Fruit fly (Drosophila melanogaster) whole organism, embryonic: ENCODE measurements around the gene CG14883.
A peak's percentile ranks its signal among the peaks of the same experiment; 100 is the strongest.

Source experiments
- Antp ChIP-seq: fragments of 200-800 bp; sonication (Bioruptor generic); optimal IDR thresholded peaks from 3 replicates; lab custom pipeline; 2016; ENCODE audit warnings: missing biosample characterization, missing genetic modification characterization
- Atf3 ChIP-seq: fragments of 200-800 bp; sonication (Bioruptor generic); optimal IDR thresholded peaks from 3 replicates; lab custom pipeline; 2016; ENCODE audit warnings: missing biosample characterization, missing genetic modification characterization
- Bgb ChIP-seq: fragments of 200-800 bp; sonication (Bioruptor generic); IDR thresholded peaks from 2 replicates; pipeline ENCODE4 v1.3.6; 2022; ENCODE audit warnings: missing biosample characterization, missing genetic modification characterization; ENCODE audit not compliant: partially characterized antibody
- Blimp-1 ChIP-seq: fragments of 200-800 bp; sonication (Bioruptor generic); optimal IDR thresholded peaks from 3 replicates; lab custom pipeline; 2018; ENCODE audit warnings: missing biosample characterization, missing genetic modification characterization, mild to moderate bottlenecking, moderate library complexity, missing genetic modification reagents
- C15 ChIP-seq: fragments of 200-800 bp; sonication (Bioruptor generic); IDR thresholded peaks from 3 replicates; pipeline ENCODE4 v1.3.6; 2022; ENCODE audit warnings: missing biosample characterization, missing genetic modification characterization
- CG10267 ChIP-seq: fragments of 200-800 bp; sonication (Bioruptor generic); optimal IDR thresholded peaks from 2 replicates; lab custom pipeline; 2018; ENCODE audit warnings: missing biosample characterization, mild to moderate bottlenecking, missing genetic modification characterization, moderate library complexity
- CG10274 ChIP-seq: fragments of 200-800 bp; sonication (Bioruptor generic); optimal IDR thresholded peaks from 3 replicates; lab custom pipeline; 2017; ENCODE audit warnings: missing biosample characterization, mild to moderate bottlenecking, missing genetic modification characterization
- CG12769 ChIP-seq: fragments of 200-800 bp; sonication (Bioruptor generic); optimal IDR thresholded peaks from 2 replicates; lab custom pipeline; 2019; ENCODE audit warnings: missing biosample characterization, mild to moderate bottlenecking, missing genetic modification characterization, moderate library complexity
- CG13296 ChIP-seq: fragments of 200-800 bp; sonication (Bioruptor generic); optimal IDR thresholded peaks from 3 replicates; lab custom pipeline; 2018; ENCODE audit warnings: missing biosample characterization, mild to moderate bottlenecking, missing genetic modification characterization
- CG14667 ChIP-seq: fragments of 200-800 bp; sonication (Bioruptor generic); IDR thresholded peaks from 2 replicates; pipeline ENCODE4 v1.3.6; 2022; ENCODE audit warnings: missing biosample characterization, missing genetic modification characterization
- CG15073 ChIP-seq: fragments of 200-800 bp; sonication (Bioruptor generic); optimal IDR thresholded peaks from 2 replicates; lab custom pipeline; 2016; ENCODE audit warnings: missing biosample characterization, missing genetic modification characterization
- CG1602 ChIP-seq: fragments of 200-800 bp; sonication (Bioruptor generic); optimal IDR thresholded peaks from 3 replicates; lab custom pipeline; 2016; ENCODE audit warnings: missing biosample characterization, missing genetic modification characterization
- CG1647 ChIP-seq: fragments of 200-800 bp; sonication (Bioruptor generic); optimal IDR thresholded peaks from 3 replicates; lab custom pipeline; 2016; ENCODE audit warnings: missing biosample characterization, missing genetic modification characterization
- CG17361 ChIP-seq: fragments of 200-800 bp; sonication (Bioruptor generic); IDR thresholded peaks from 3 replicates; pipeline ENCODE4 v1.3.6; 2022; ENCODE audit warnings: missing biosample characterization, missing genetic modification characterization
- CG17829 ChIP-seq: fragments of 200-800 bp; optimal IDR thresholded peaks from 2 replicates; lab custom pipeline; 2019; ENCODE audit warnings: missing biosample characterization, mild to moderate bottlenecking, missing genetic modification characterization, moderate library complexity
- CG2889 ChIP-seq: fragments of 200-800 bp; sonication (Bioruptor generic); IDR thresholded peaks from 3 replicates; pipeline ENCODE4 v1.3.6; 2022; ENCODE audit warnings: missing biosample characterization, missing genetic modification characterization
- CG3065 ChIP-seq: fragments of 200-800 bp; sonication (Bioruptor generic); optimal IDR thresholded peaks from 2 replicates; lab custom pipeline; 2016; ENCODE audit warnings: missing biosample characterization, missing genetic modification characterization
- CG32767 ChIP-seq: fragments of 200-800 bp; sonication (Bioruptor generic); IDR thresholded peaks from 2 replicates; pipeline ENCODE4 v1.3.6; 2022; ENCODE audit warnings: missing biosample characterization, missing genetic modification characterization
- CG3281 ChIP-seq: fragments of 200-800 bp; sonication (Bioruptor generic); optimal IDR thresholded peaks from 3 replicates; lab custom pipeline; 2017; ENCODE audit warnings: missing biosample characterization, mild to moderate bottlenecking, missing genetic modification characterization
- CG34376 ChIP-seq: fragments of 200-800 bp; sonication (Bioruptor generic); optimal IDR thresholded peaks from 2 replicates; lab custom pipeline; 2018; ENCODE audit warnings: missing biosample characterization, mild to moderate bottlenecking, missing genetic modification characterization
- CG3995 ChIP-seq: fragments of 200-800 bp; sonication (Bioruptor generic); optimal IDR thresholded peaks from 3 replicates; lab custom pipeline; 2016; ENCODE audit warnings: missing biosample characterization, missing genetic modification characterization
- CG4424 ChIP-seq: fragments of 200-800 bp; sonication (Bioruptor generic); optimal IDR thresholded peaks from 3 replicates; lab custom pipeline; 2016; ENCODE audit warnings: missing biosample characterization, missing genetic modification characterization
- CG7963 ChIP-seq: fragments of 200-800 bp; sonication (Bioruptor generic); IDR thresholded peaks from 3 replicates; pipeline ENCODE4 v1.3.6; 2022; ENCODE audit warnings: missing biosample characterization, missing genetic modification characterization; ENCODE audit not compliant: partially characterized antibody
- CG8478 ChIP-seq: fragments of >200 bp; optimal IDR thresholded peaks from 2 replicates; lab custom pipeline; 2018
- CG9215 ChIP-seq: fragments of 200-800 bp; sonication (Bioruptor generic); IDR thresholded peaks from 2 replicates; pipeline ENCODE4 v1.3.6; 2022; ENCODE audit warnings: missing biosample characterization, missing genetic modification characterization
- CHES-1-like ChIP-seq: fragments of 200-800 bp; sonication (Bioruptor generic); optimal IDR thresholded peaks from 2 replicates; lab custom pipeline; 2016; ENCODE audit warnings: missing biosample characterization, missing genetic modification characterization
- CTCF ChIP-seq: fragments of 200-800 bp; sonication (Bioruptor generic); optimal IDR thresholded peaks from 2 replicates; lab custom pipeline; 2017; ENCODE audit warnings: missing biosample characterization, mild to moderate bottlenecking, missing genetic modification characterization, moderate library complexity
- Elba2 ChIP-seq: fragments of 200-800 bp; sonication (Bioruptor generic); optimal IDR thresholded peaks from 3 replicates; lab custom pipeline; 2016; ENCODE audit warnings: missing biosample characterization, missing genetic modification characterization
- HLH54F ChIP-seq: fragments of 200-800 bp; sonication (Bioruptor generic); optimal IDR thresholded peaks from 3 replicates; lab custom pipeline; 2016; ENCODE audit warnings: missing biosample characterization, missing genetic modification characterization
- Hr78 ChIP-seq, 2 experiments: fragments of 200-800 bp in 1 of 2; fragments of >200 bp in 1 of 2; sonication (Bioruptor generic) in 1 of 2; optimal IDR thresholded peaks; 2 replicates each; lab custom pipeline; 2017 to 2019; ENCODE audit warnings: missing biosample characterization in 2 of 2, missing genetic modification characterization in 2 of 2, mild to moderate bottlenecking in 1 of 2, moderate library complexity in 1 of 2
- Hsf ChIP-seq: fragments of 200-800 bp; sonication (Bioruptor generic); optimal IDR thresholded peaks from 3 replicates; lab custom pipeline; 2016; ENCODE audit warnings: missing biosample characterization, missing genetic modification characterization
- Poxn ChIP-seq: fragments of 200-800 bp; sonication (Bioruptor generic); IDR thresholded peaks from 2 replicates; pipeline ENCODE4 v1.3.6; 2022; ENCODE audit warnings: missing biosample characterization, missing genetic modification characterization
- Vsx1 ChIP-seq: fragments of 200-800 bp; sonication (Bioruptor generic); optimal IDR thresholded peaks from 2 replicates; lab custom pipeline; 2017; ENCODE audit warnings: missing biosample characterization, mild to moderate bottlenecking, missing genetic modification characterization, missing genetic modification reagents
- bigmax ChIP-seq: fragments of 200-800 bp; sonication (Bioruptor generic); optimal IDR thresholded peaks from 2 replicates; lab custom pipeline; 2018; ENCODE audit warnings: missing biosample characterization, mild to moderate bottlenecking, missing genetic modification characterization
- bowl ChIP-seq: fragments of 200-800 bp; sonication (Bioruptor generic); IDR thresholded peaks from 2 replicates; pipeline ENCODE4 v1.3.6; 2022; ENCODE audit warnings: missing biosample characterization, missing genetic modification characterization
- cas ChIP-seq: fragments of 200-800 bp; sonication (Bioruptor generic); IDR thresholded peaks from 2 replicates; pipeline ENCODE4 v1.3.6; 2022; ENCODE audit warnings: missing biosample characterization, missing genetic modification characterization
- crp ChIP-seq, 2 experiments: fragments of 200-800 bp; sonication (Bioruptor generic); optimal IDR thresholded peaks; 2 replicates in 1 of 2; 3 replicates in 1 of 2; lab custom pipeline; 2017; ENCODE audit warnings: missing biosample characterization in 2 of 2, missing genetic modification characterization in 2 of 2, mild to moderate bottlenecking in 1 of 2, moderate library complexity in 1 of 2
- gfzf ChIP-seq: fragments of 200-800 bp; sonication (Bioruptor generic); optimal IDR thresholded peaks from 2 replicates; lab custom pipeline; 2016; ENCODE audit warnings: missing biosample characterization, mild to moderate bottlenecking, missing genetic modification characterization, moderate library complexity
- grau ChIP-seq: fragments of 200-800 bp; optimal IDR thresholded peaks from 3 replicates; lab custom pipeline; 2019; ENCODE audit warnings: missing biosample characterization, mild to moderate bottlenecking, missing genetic modification characterization, moderate library complexity
- gsb-n ChIP-seq: fragments of 200-800 bp; sonication (Bioruptor generic); optimal IDR thresholded peaks from 3 replicates; lab custom pipeline; 2018; ENCODE audit warnings: missing biosample characterization, mild to moderate bottlenecking, missing genetic modification characterization
- ind ChIP-seq: fragments of 200-800 bp; sonication (Bioruptor generic); optimal IDR thresholded peaks from 3 replicates; lab custom pipeline; 2016; ENCODE audit warnings: missing biosample characterization, missing genetic modification characterization
- lab ChIP-seq: fragments of 200-800 bp; sonication (Bioruptor generic); optimal IDR thresholded peaks from 3 replicates; lab custom pipeline; 2017; ENCODE audit warnings: missing biosample characterization, missing genetic modification characterization, mild to moderate bottlenecking, moderate library complexity, missing genetic modification reagents
- lola ChIP-seq, 3 experiments: fragments of >200 bp in 2 of 3; fragments of 200-800 bp in 1 of 3; sonication (Bioruptor generic) in 1 of 3; optimal IDR thresholded peaks; 2 replicates each; lab custom pipeline; 2017 to 2019; ENCODE audit warnings: missing biosample characterization in 3 of 3, missing genetic modification characterization in 3 of 3, mild to moderate bottlenecking in 1 of 3, moderate library complexity in 1 of 3
- phol ChIP-seq: fragments of 200-800 bp; sonication (Bioruptor generic); optimal IDR thresholded peaks from 3 replicates; lab custom pipeline; 2018; ENCODE audit warnings: missing biosample characterization, mild to moderate bottlenecking, missing genetic modification characterization, moderate library complexity
- prd ChIP-seq, 3 experiments: fragments of >200 bp in 2 of 3; fragments of 200-800 bp in 1 of 3; sonication (Bioruptor generic) in 1 of 3; optimal IDR thresholded peaks in 2 of 3; IDR thresholded peaks in 1 of 3; 2 replicates in 2 of 3; 3 replicates in 1 of 3; pipeline versions ENCODE4 v1.3.6 to Lab custom; 2017 to 2022; ENCODE audit warnings: missing biosample characterization in 1 of 3, missing genetic modification characterization in 1 of 3
- pzg ChIP-seq: fragments of 200-800 bp; sonication (Bioruptor generic); optimal IDR thresholded peaks from 3 replicates; lab custom pipeline; 2018; ENCODE audit warnings: missing biosample characterization, mild to moderate bottlenecking, missing genetic modification characterization, moderate library complexity
- run ChIP-seq: fragments of 200-800 bp; sonication (Bioruptor generic); optimal IDR thresholded peaks from 3 replicates; lab custom pipeline; 2018; ENCODE audit warnings: missing biosample characterization, mild to moderate bottlenecking, missing genetic modification characterization
- sens ChIP-seq: fragments of 200-800 bp; sonication (Bioruptor generic); peaks from one replicate; lab custom pipeline; 2016; ENCODE audit warnings: missing biosample characterization, missing genetic modification characterization
- sim ChIP-seq: fragments of 200-800 bp; sonication (Bioruptor generic); IDR thresholded peaks from 2 replicates; pipeline ENCODE4 v1.3.6; 2022; ENCODE audit warnings: missing biosample characterization, missing genetic modification characterization
- sisA ChIP-seq: fragments of 200-800 bp; sonication (Bioruptor generic); IDR thresholded peaks from 2 replicates; pipeline ENCODE4 v1.3.6; 2022; ENCODE audit warnings: missing biosample characterization, missing genetic modification characterization
- sr ChIP-seq: fragments of 200-800 bp; sonication (Bioruptor generic); IDR thresholded peaks from 3 replicates; pipeline ENCODE4 v1.3.6; 2022; ENCODE audit warnings: missing biosample characterization, missing genetic modification characterization
- tio ChIP-seq: fragments of 200-800 bp; sonication (Bioruptor generic); optimal IDR thresholded peaks from 2 replicates; lab custom pipeline; 2017; ENCODE audit warnings: missing biosample characterization, missing genetic modification characterization, inconsistent platforms

CG14883 gene

dm6 chr3R:16453597-16453996 lies 2.3 kb upstream of the CG14883 start, which contains the start of gene Pak3 (continued):
- TF ChIP-seq tio (no peak), bowl (GFP tag; lab: Robert Waterston, UW) (no peak), HLH54F (no peak), crp (GFP tag; optimal IDR thresholded peaks at IDR 0.05; lab: Kevin White, UChicago) (peak in 1 of 2 experiments; percentile 49), CG32767 (GFP tag; lab: Robert Waterston, UW) (no peak), Blimp-1 (GFP tag; lab: Kevin White, UChicago) (peak; percentile 18), ind (GFP tag; lab: Kevin White, UChicago) (no peak), Antp (no peak), CG2889 (GFP tag; lab: Robert Waterston, UW) (no peak), CTCF (GFP tag; lab: Kevin White, UChicago) (peak; percentile 14), sr (GFP tag; lab: Robert Waterston, UW) (no peak), prd (optimal IDR thresholded peaks at IDR 0.05; lab: Kevin White, UChicago) (no peak), prd (GFP tag; IDR thresholded peaks at IDR 0.05; lab: Robert Waterston, UW) (no peak), CG34376 (GFP tag; lab: Kevin White, UChicago) (no peak), sisA (GFP tag; lab: Robert Waterston, UW) (no peak), lola (GFP tag; optimal IDR thresholded peaks at IDR 0.05; lab: Kevin White, UChicago) (no peak), run (tag; lab: Kevin White, UChicago) (no peak), grau (tag; lab: Kevin White, UChicago) (no peak), Atf3 (GFP tag; lab: Kevin White, UChicago) (no peak), CG8478 (lab: Kevin White, UChicago) (no peak), CG10274 (GFP tag; lab: Kevin White, UChicago) (no peak), CG17361 (GFP tag; lab: Robert Waterston, UW) (no peak), Elba2 (no peak), CG15073 (GFP tag; lab: Kevin White, UChicago) (no peak), CG4424 (GFP tag; lab: Kevin White, UChicago) (no peak), CG13296 (GFP tag; lab: Kevin White, UChicago) (peak; percentile 12), CG10267 (peak; percentile 56), CG3065 (GFP tag; lab: Kevin White, UChicago) (no peak), Poxn (GFP tag; lab: Robert Waterston, UW) (no peak), CG9215 (GFP tag; lab: Robert Waterston, UW) (no peak), phol (peak; percentile 4), CG7963 (peak; percentile 68; the same call in 2 of the 3 replicates), pzg (GFP tag; lab: Kevin White, UChicago) (peak; percentile 85), sens (GFP tag; lab: Kevin White, UChicago) (peak; percentile 81), CG14667 (no peak), Bgb (GFP tag; lab: Robert Waterston, UW) (peak; percentile 84), CG17829 (peak; percentile 53), CG12769 (tag; lab: Kevin White, UChicago) (no peak), lab (no peak), cas (GFP tag; lab: Robert Waterston, UW) (no peak), Hr78 (GFP tag; optimal IDR thresholded peaks at IDR 0.05; lab: Kevin White, UChicago) (no peak), bigmax (GFP tag; lab: Kevin White, UChicago) (no peak), gsb-n (tag; lab: Kevin White, UChicago) (no peak), C15 (no peak), gfzf (GFP tag; lab: Kevin White, UChicago) (peak; percentile 81), Hsf (GFP tag; lab: Kevin White, UChicago) (no peak), sim (GFP tag; lab: Robert Waterston, UW) (no peak), CG3995 (GFP tag; lab: Kevin White, UChicago) (no peak), CG1647 (GFP tag; lab: Kevin White, UChicago) (no peak), Vsx1 (GFP tag; lab: Kevin White, UChicago) (no peak), CHES-1-like (GFP tag; lab: Kevin White, UChicago) (no peak), CG1602 (GFP tag; lab: Kevin White, UChicago) (no peak), CG3281 (GFP tag; lab: Kevin White, UChicago) (no peak)
